Worm (Caenorhabditis elegans): Measurements from ENCODE around the gene C17H12.2.

The C17H12.2 gene

DNA sequence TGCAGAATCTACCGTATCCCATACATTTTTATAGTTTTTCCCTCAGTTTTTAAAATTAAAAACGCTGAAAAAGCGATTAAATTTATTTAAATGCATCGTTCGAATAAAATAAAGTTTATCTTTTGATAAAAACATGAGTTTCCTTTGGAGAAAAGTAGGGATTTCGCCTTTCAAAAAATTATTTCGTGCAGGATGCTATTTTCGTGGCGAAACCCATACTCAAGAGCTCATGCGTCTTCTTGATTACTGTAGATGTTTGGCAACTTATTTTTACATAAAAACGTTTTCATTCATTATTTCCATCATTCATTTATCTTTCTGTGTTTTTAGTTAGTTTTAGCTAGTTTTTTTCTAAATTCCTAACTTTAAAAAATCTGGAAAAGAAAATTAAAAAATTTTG lies 338 bp downstream of the C17H12.2 start (continued):
- TF ChIP-seq madf-8 (GFP tag; conservative IDR thresholded peaks at IDR 0.05) (peak; percentile 26; the same call in 1 of the 2 replicates), ztf-18 (tag; optimal IDR thresholded peaks at IDR 0.05) (no peak), ceh-79 (tag; optimal IDR thresholded peaks at IDR 0.05) (no peak), F49E8.2 (tag; optimal IDR thresholded peaks at IDR 0.05; ENCODE audit: insufficient read depth) (peak; percentile 34), sdz-38 (tag; optimal IDR thresholded peaks at IDR 0.05) (no peak), tbp1 (GFP tag; optimal IDR thresholded peaks at IDR 0.05) (peak; percentile 32), repo-1 (tag; optimal IDR thresholded peaks at IDR 0.05) (no peak), F57A8.1 (GFP tag; optimal IDR thresholded peaks at IDR 0.05) (no peak), xnd-1 (tag; optimal IDR thresholded peaks at IDR 0.05) (peak; percentile 60), dpff-1 (tag; optimal IDR thresholded peaks at IDR 0.05) (no peak)

DNA sequence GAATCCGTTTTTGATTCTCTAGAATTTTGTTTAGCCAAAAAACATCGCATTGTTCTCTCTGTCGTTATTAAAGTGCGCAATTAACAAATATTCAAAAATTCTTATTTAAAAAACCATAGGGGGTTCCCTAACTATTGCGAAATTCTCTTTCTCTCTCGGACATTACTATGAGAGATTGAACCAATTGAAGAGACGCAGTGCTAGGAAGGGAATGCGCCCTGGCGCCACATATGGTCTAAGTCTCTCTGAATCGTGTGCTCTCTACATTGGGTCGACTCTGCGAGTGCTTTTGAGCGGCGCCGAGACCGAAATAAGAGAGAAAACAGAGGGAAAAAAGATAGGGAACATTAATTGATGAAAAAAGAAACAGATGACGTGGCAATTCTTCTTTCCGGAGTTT lies 4.4 kb downstream of the C17H12.2 start:
- TF ChIP-seq pha-4 (tag; optimal IDR thresholded peaks at IDR 0.05) (peak; percentile 38), rpc-1 (optimal IDR thresholded peaks at IDR 0.05) (no peak), rpc-1 (tag; optimal IDR thresholded peaks at IDR 0.05) (no peak), lin-54 (GFP tag; optimal IDR thresholded peaks at IDR 0.05) (peak; percentile 44), rec-8 (tag; optimal IDR thresholded peaks at IDR 0.05) (no peak), mel-28 (tag; optimal IDR thresholded peaks at IDR 0.05; ENCODE audit: borderline replicate concordance) (no peak), athp-1 (tag; optimal IDR thresholded peaks at IDR 0.05) (no peak), hmg-1.2 (GFP tag; IDR thresholded peaks at IDR 0.05) (peak; percentile 96), dpff-1 (tag; optimal IDR thresholded peaks at IDR 0.05) (no peak), ceh-79 (tag; optimal IDR thresholded peaks at IDR 0.05) (no peak), madf-10 (tag; optimal IDR thresholded peaks at IDR 0.05) (peak; percentile 17), ZK185.1 (tag; optimal IDR thresholded peaks at IDR 0.05; ENCODE audit: poor library complexity, severe bottlenecking) (peak; percentile 21), ceh-100 (GFP tag; IDR thresholded peaks at IDR 0.05) (no peak), mcd-1 (GFP tag; IDR thresholded peaks at IDR 0.05) (peak; percentile 64), B0019.2 (GFP tag; conservative IDR thresholded peaks at IDR 0.05) (no peak), lir-1 (GFP tag; conservative IDR thresholded peaks at IDR 0.05) (no peak), Y53F4B.3 (GFP tag; IDR thresholded peaks at IDR 0.05) (no peak), hlh-12 (tag; optimal IDR thresholded peaks at IDR 0.05) (no peak), mxl-1 (tag; optimal IDR thresholded peaks at IDR 0.05) (no peak), Y79H2A.3 (GFP tag; conservative IDR thresholded peaks at IDR 0.05) (no peak), lsy-27 (tag; optimal IDR thresholded peaks at IDR 0.05; ENCODE audit: borderline replicate concordance, insufficient read depth) (no peak), mes-4 (tag; optimal IDR thresholded peaks at IDR 0.05) (no peak), hmg-20 (GFP tag; IDR thresholded peaks at IDR 0.05) (no peak), aptf-3 (GFP tag; IDR thresholded peaks at IDR 0.05) (no peak), T07F8.4 (tag; optimal IDR thresholded peaks at IDR 0.05) (no peak), sptf-2 (GFP tag; optimal IDR thresholded peaks at IDR 0.05) (no peak), K11D2.4 (GFP tag; IDR thresholded peaks at IDR 0.05) (peak; percentile 21; the same call in 1 of the 2 replicates), F33H1.4 (GFP tag; IDR thresholded peaks at IDR 0.05) (no peak), ceh-58 (GFP tag; IDR thresholded peaks at IDR 0.05) (no peak), F23B12.7 (tag; optimal IDR thresholded peaks at IDR 0.05; ENCODE audit: insufficient read depth) (no peak), B0261.1 (tag; optimal IDR thresholded peaks at IDR 0.05) (no peak), cebp-2 (GFP tag; IDR thresholded peaks at IDR 0.05) (0 out of 2 replicates have a peak, but pooled peaks have one; percentile 57), lag-1 (GFP tag; IDR thresholded peaks at IDR 0.05) (no peak), egrh-3 (GFP tag; IDR thresholded peaks at IDR 0.05) (no peak), fkh-3 (tag; optimal IDR thresholded peaks at IDR 0.05) (no peak), attf-5 (GFP tag; optimal IDR thresholded peaks at IDR 0.05) (peak; percentile 88), dox-1 (GFP tag; IDR thresholded peaks at IDR 0.05) (peak; percentile 81), pbrm-1 (GFP tag; IDR thresholded peaks at IDR 0.05) (peak; percentile 65), K12H6.12 (tag; optimal IDR thresholded peaks at IDR 0.05) (peak; percentile 57), ztf-22 (GFP tag; optimal IDR thresholded peaks at IDR 0.05) (no peak)
